Fruit fly (Drosophila melanogaster): ENCODE results near the gene CG33060.

dm6 chr3L:16328207-16328891 lies 2.5 kb upstream of the CG33060 start, which contains the start of gene CG13058:
- no peak for TF ChIP-seq dsx (GFP tag; optimal IDR thresholded peaks at IDR 0.05; ENCODE audit: poor library complexity, severe bottlenecking)
- peak; percentile 85 for TF ChIP-seq Hr4 (GFP tag; optimal IDR thresholded peaks at IDR 0.05)
- peak; percentile 10 for TF ChIP-seq CG16779 (tag; optimal IDR thresholded peaks at IDR 0.05)
- peak; percentile 65 for TF ChIP-seq Lpt (GFP tag; optimal IDR thresholded peaks at IDR 0.05)
- TF ChIP-seq Blimp-1 (GFP tag; optimal IDR thresholded peaks at IDR 0.05): no peak
- peak; percentile 70 for TF ChIP-seq Eip78C (GFP tag)
- peak; percentile 15 for TF ChIP-seq CG1621 (tag; optimal IDR thresholded peaks at IDR 0.05)
- TF ChIP-seq Ets21C (GFP tag; optimal IDR thresholded peaks at IDR 0.05): no peak
- TF ChIP-seq CG6808 (GFP tag; optimal IDR thresholded peaks at IDR 0.05): peak; percentile 40
